Fruit fly (Drosophila melanogaster): ENCODE data around the gene Hap40.

- TF ChIP-seq D1 (tag; optimal IDR thresholded peaks at IDR 0.05) (no peak), rn (GFP tag; IDR thresholded peaks at IDR 0.05) (no peak), CG17806 (tag; optimal IDR thresholded peaks at IDR 0.05) (no peak), CG14655 (GFP tag; optimal IDR thresholded peaks at IDR 0.05) (no peak), EcR (GFP tag; optimal IDR thresholded peaks at IDR 0.05) (no peak), gl (tag; optimal IDR thresholded peaks at IDR 0.05) (no peak), CG8159 (tag; optimal IDR thresholded peaks at IDR 0.05) (no peak), CG9948 (tag; optimal IDR thresholded peaks at IDR 0.05) (no peak)
These were observed 42.8 kb downstream of the Hap40 start for dm6 chrX:15746682-15747196.

Data from whole organism, pupa.